Fruit fly (Drosophila melanogaster) whole organism, embryonic: ENCODE data around the gene Gr61a.

ENCODE experiments used
- CG10209 ChIP-seq: fragments of 200-800 bp; sonication (Bioruptor generic); optimal IDR thresholded peaks from 3 replicates; lab custom pipeline; 2017; ENCODE audit warnings: missing biosample characterization, mild to moderate bottlenecking, missing genetic modification characterization, missing genetic modification reagents
- CG10565 ChIP-seq: fragments of 200-800 bp; sonication (Bioruptor generic); optimal IDR thresholded peaks from 3 replicates; lab custom pipeline; 2016; ENCODE audit warnings: missing biosample characterization, mild to moderate bottlenecking, missing genetic modification characterization
- CG11695 ChIP-seq: fragments of 200-800 bp; sonication (Bioruptor generic); IDR thresholded peaks from 3 replicates; pipeline ENCODE4 v1.3.6; 2022; ENCODE audit warnings: missing biosample characterization, missing genetic modification characterization
- CG11723 ChIP-seq: fragments of 200-800 bp; sonication (Bioruptor generic); optimal IDR thresholded peaks from 2 replicates; lab custom pipeline; 2017; ENCODE audit warnings: missing biosample characterization, mild to moderate bottlenecking, missing genetic modification characterization
- CG12071 ChIP-seq: fragments of 200-800 bp; sonication (Bioruptor generic); optimal IDR thresholded peaks from 3 replicates; lab custom pipeline; 2018; ENCODE audit warnings: missing biosample characterization, mild to moderate bottlenecking, missing genetic modification characterization
- CG15696 ChIP-seq: fragments of 200-800 bp; sonication (Bioruptor generic); optimal IDR thresholded peaks from 2 replicates; lab custom pipeline; 2019; ENCODE audit warnings: missing biosample characterization, mild to moderate bottlenecking, missing genetic modification characterization, moderate library complexity
- CG17186 ChIP-seq: fragments of 200-800 bp; sonication (Bioruptor generic); optimal IDR thresholded peaks from 3 replicates; lab custom pipeline; 2017; ENCODE audit warnings: missing biosample characterization, missing genetic modification reagents, missing genetic modification characterization
- CG17568 ChIP-seq: fragments of 200-800 bp; sonication (Bioruptor generic); optimal IDR thresholded peaks from 2 replicates; lab custom pipeline; 2018; ENCODE audit warnings: missing biosample characterization, mild to moderate bottlenecking, missing genetic modification characterization, moderate library complexity
- CG18476 ChIP-seq: fragments of 200-800 bp; sonication (Bioruptor generic); optimal IDR thresholded peaks from 2 replicates; lab custom pipeline; 2016; ENCODE audit warnings: missing biosample characterization, mild to moderate bottlenecking, missing genetic modification characterization
- CG31224 ChIP-seq: fragments of 200-800 bp; sonication (Bioruptor generic); IDR thresholded peaks from 2 replicates; pipeline ENCODE4 v1.3.6; 2022; ENCODE audit warnings: missing biosample characterization, missing genetic modification characterization
- CG31365 ChIP-seq: fragments of 200-800 bp; sonication (Bioruptor generic); optimal IDR thresholded peaks from 2 replicates; lab custom pipeline; 2018; ENCODE audit warnings: missing biosample characterization, mild to moderate bottlenecking, missing genetic modification characterization
- CG32767 ChIP-seq: fragments of 200-800 bp; sonication (Bioruptor generic); IDR thresholded peaks from 2 replicates; pipeline ENCODE4 v1.3.6; 2022; ENCODE audit warnings: missing biosample characterization, missing genetic modification characterization
- CG3281 ChIP-seq: fragments of 200-800 bp; sonication (Bioruptor generic); optimal IDR thresholded peaks from 3 replicates; lab custom pipeline; 2017; ENCODE audit warnings: missing biosample characterization, mild to moderate bottlenecking, missing genetic modification characterization
- CG3995 ChIP-seq: fragments of 200-800 bp; sonication (Bioruptor generic); optimal IDR thresholded peaks from 3 replicates; lab custom pipeline; 2016; ENCODE audit warnings: missing biosample characterization, missing genetic modification characterization
- CG4707 ChIP-seq: fragments of 200-800 bp; sonication (Bioruptor generic); optimal IDR thresholded peaks from 2 replicates; lab custom pipeline; 2018; ENCODE audit warnings: missing biosample characterization, mild to moderate bottlenecking, missing genetic modification characterization, moderate library complexity
- CG6254 ChIP-seq: fragments of 200-800 bp; sonication (Bioruptor generic); optimal IDR thresholded peaks from 3 replicates; lab custom pipeline; 2017; ENCODE audit warnings: mild to moderate bottlenecking, missing biosample characterization, missing genetic modification reagents, missing genetic modification characterization
- CG6654 ChIP-seq: fragments of 200-800 bp; sonication (Bioruptor generic); optimal IDR thresholded peaks from 2 replicates; lab custom pipeline; 2017; ENCODE audit warnings: missing biosample characterization, mild to moderate bottlenecking, missing genetic modification characterization
- CG6791 ChIP-seq: fragments of 200-800 bp; sonication (Bioruptor generic); IDR thresholded peaks from 3 replicates; pipeline ENCODE4 v1.3.6; 2022; ENCODE audit warnings: missing biosample characterization, missing genetic modification characterization; ENCODE audit not compliant: partially characterized antibody
- CG6813 ChIP-seq: fragments of 200-800 bp; sonication (Bioruptor generic); optimal IDR thresholded peaks from 2 replicates; lab custom pipeline; 2017; ENCODE audit warnings: missing biosample characterization, missing genetic modification characterization, mild to moderate bottlenecking, moderate library complexity, missing genetic modification reagents
- CG7745 ChIP-seq: fragments of 200-800 bp; sonication (Bioruptor generic); optimal IDR thresholded peaks from 2 replicates; lab custom pipeline; 2018; ENCODE audit warnings: missing biosample characterization, mild to moderate bottlenecking, missing genetic modification characterization, moderate library complexity
- CG8290 ChIP-seq, 3 experiments: fragments of 200-800 bp; sonication (Bioruptor generic); optimal IDR thresholded peaks; 2 replicates each; lab custom pipeline; 2016 to 2019; ENCODE audit warnings: missing biosample characterization in 3 of 3, missing genetic modification characterization in 3 of 3, mild to moderate bottlenecking in 2 of 3, moderate library complexity in 1 of 3
- Dll ChIP-seq: fragments of 200-800 bp; sonication (Bioruptor generic); IDR thresholded peaks from 4 replicates; pipeline ENCODE4 v1.3.6; 2022; ENCODE audit warnings: missing biosample characterization, missing genetic modification characterization; ENCODE audit not compliant: partially characterized antibody
- Eip74EF ChIP-seq, 2 experiments: fragments of 200-800 bp in 1 of 2; fragments of >200 bp in 1 of 2; sonication (Bioruptor generic) in 1 of 2; optimal IDR thresholded peaks; 2 replicates each; lab custom pipeline; 2017 to 2019; ENCODE audit warnings: missing biosample characterization in 2 of 2, missing genetic modification characterization in 2 of 2, mild to moderate bottlenecking in 1 of 2, moderate library complexity in 1 of 2
- H15 ChIP-seq: fragments of 200-800 bp; sonication (Bioruptor generic); IDR thresholded peaks from 3 replicates; pipeline ENCODE4 v1.3.6; 2022; ENCODE audit warnings: missing biosample characterization, missing genetic modification characterization
- Hr39 ChIP-seq: fragments of >200 bp; optimal IDR thresholded peaks from 2 replicates; lab custom pipeline; 2017
- Hsf ChIP-seq: fragments of 200-800 bp; sonication (Bioruptor generic); optimal IDR thresholded peaks from 3 replicates; lab custom pipeline; 2016; ENCODE audit warnings: missing biosample characterization, missing genetic modification characterization
- Lhr ChIP-seq: fragments of 200-800 bp; sonication (Bioruptor generic); optimal IDR thresholded peaks from 3 replicates; lab custom pipeline; 2017; ENCODE audit warnings: mild to moderate bottlenecking, missing biosample characterization, missing genetic modification reagents, missing genetic modification characterization
- Mes4 ChIP-seq: fragments of 200-800 bp; sonication (Bioruptor generic); optimal IDR thresholded peaks from 2 replicates; lab custom pipeline; 2016; ENCODE audit warnings: missing biosample characterization, missing genetic modification characterization
- Mrtf ChIP-seq: fragments of 200-800 bp; sonication (Bioruptor generic); IDR thresholded peaks from 3 replicates; pipeline ENCODE4 v1.3.6; 2022; ENCODE audit warnings: missing biosample characterization, missing genetic modification characterization
- Ptx1 ChIP-seq: fragments of 200-800 bp; sonication (Bioruptor generic); IDR thresholded peaks from 2 replicates; pipeline ENCODE4 v1.3.6; 2022; ENCODE audit warnings: missing biosample characterization, missing genetic modification characterization
- Sox100B ChIP-seq: fragments of 200-800 bp; sonication (Bioruptor generic); optimal IDR thresholded peaks from 3 replicates; lab custom pipeline; 2018; ENCODE audit warnings: missing biosample characterization, mild to moderate bottlenecking, missing genetic modification characterization
- Trl ChIP-seq, 3 experiments: fragments of >200 bp in 2 of 3; fragments of 200-800 bp in 1 of 3; sonication (Bioruptor generic) in 1 of 3; optimal IDR thresholded peaks; 2 replicates in 1 of 3; 3 replicates in 2 of 3; lab custom pipeline; 2016 to 2017; ENCODE audit warnings: missing biosample characterization in 1 of 3, missing genetic modification characterization in 1 of 3
- amos ChIP-seq: fragments of 200-800 bp; sonication (Bioruptor generic); IDR thresholded peaks from 2 replicates; pipeline ENCODE4 v1.3.6; 2022; ENCODE audit warnings: missing biosample characterization, missing genetic modification characterization; ENCODE audit not compliant: partially characterized antibody
- bab2 ChIP-seq: fragments of 200-800 bp; sonication (Bioruptor generic); optimal IDR thresholded peaks from 2 replicates; lab custom pipeline; 2016; ENCODE audit warnings: missing biosample characterization, missing genetic modification characterization
- ems ChIP-seq: fragments of 200-800 bp; sonication (Bioruptor generic); optimal IDR thresholded peaks from 3 replicates; lab custom pipeline; 2016; ENCODE audit warnings: missing biosample characterization, missing genetic modification characterization
- eve ChIP-seq, 2 experiments: fragments of >200 bp; optimal IDR thresholded peaks; 2 replicates each; lab custom pipeline; 2017; ENCODE audit warnings: missing biosample characterization in 2 of 2, missing genetic modification characterization in 2 of 2
- fu2 ChIP-seq: fragments of 200-800 bp; sonication (Bioruptor generic); optimal IDR thresholded peaks from 2 replicates; lab custom pipeline; 2016; ENCODE audit warnings: missing biosample characterization, missing genetic modification characterization
- gfzf ChIP-seq: fragments of 200-800 bp; sonication (Bioruptor generic); optimal IDR thresholded peaks from 2 replicates; lab custom pipeline; 2016; ENCODE audit warnings: missing biosample characterization, mild to moderate bottlenecking, missing genetic modification characterization, moderate library complexity
- gsb ChIP-seq: fragments of 200-800 bp; sonication (Bioruptor generic); IDR thresholded peaks from 2 replicates; pipeline ENCODE4 v1.3.6; 2022; ENCODE audit warnings: missing biosample characterization, missing genetic modification characterization
- hbn ChIP-seq: fragments of 200-800 bp; sonication (Bioruptor generic); IDR thresholded peaks from 2 replicates; pipeline ENCODE4 v1.3.6; 2022; ENCODE audit warnings: missing biosample characterization, missing genetic modification characterization; ENCODE audit not compliant: partially characterized antibody
- ind ChIP-seq: fragments of 200-800 bp; sonication (Bioruptor generic); optimal IDR thresholded peaks from 3 replicates; lab custom pipeline; 2016; ENCODE audit warnings: missing biosample characterization, missing genetic modification characterization
- jumu ChIP-seq: fragments of 200-800 bp; sonication (Bioruptor generic); optimal IDR thresholded peaks from 3 replicates; lab custom pipeline; 2016; ENCODE audit warnings: missing biosample characterization, missing genetic modification characterization
- lmd ChIP-seq: fragments of 200-800 bp; sonication (Bioruptor generic); IDR thresholded peaks from 2 replicates; pipeline ENCODE4 v1.3.6; 2022; ENCODE audit warnings: missing biosample characterization, missing genetic modification characterization
- org-1 ChIP-seq: fragments of 200-800 bp; sonication (Bioruptor generic); optimal IDR thresholded peaks from 2 replicates; lab custom pipeline; 2017; ENCODE audit warnings: missing biosample characterization, missing genetic modification characterization
- tna ChIP-seq: fragments of 200-800 bp; sonication (Bioruptor generic); IDR thresholded peaks from 2 replicates; pipeline ENCODE4 v1.3.6; 2022; ENCODE audit warnings: missing biosample characterization, missing genetic modification characterization; ENCODE audit not compliant: partially characterized antibody
- ttk ChIP-seq: fragments of 200-800 bp; sonication (Bioruptor generic); IDR thresholded peaks from 2 replicates; pipeline ENCODE4 v2.1.2; 2022; ENCODE audit warnings: missing biosample characterization, missing genetic modification characterization
- usp ChIP-seq: fragments of >200 bp; optimal IDR thresholded peaks from 2 replicates; lab custom pipeline; 2017; ENCODE audit warnings: missing biosample characterization, missing genetic modification characterization
- wek ChIP-seq: fragments of 200-800 bp; sonication (Bioruptor generic); optimal IDR thresholded peaks from 3 replicates; lab custom pipeline; 2018; ENCODE audit warnings: missing biosample characterization, mild to moderate bottlenecking, missing genetic modification characterization, moderate library complexity

The Gr61a gene

DNA sequence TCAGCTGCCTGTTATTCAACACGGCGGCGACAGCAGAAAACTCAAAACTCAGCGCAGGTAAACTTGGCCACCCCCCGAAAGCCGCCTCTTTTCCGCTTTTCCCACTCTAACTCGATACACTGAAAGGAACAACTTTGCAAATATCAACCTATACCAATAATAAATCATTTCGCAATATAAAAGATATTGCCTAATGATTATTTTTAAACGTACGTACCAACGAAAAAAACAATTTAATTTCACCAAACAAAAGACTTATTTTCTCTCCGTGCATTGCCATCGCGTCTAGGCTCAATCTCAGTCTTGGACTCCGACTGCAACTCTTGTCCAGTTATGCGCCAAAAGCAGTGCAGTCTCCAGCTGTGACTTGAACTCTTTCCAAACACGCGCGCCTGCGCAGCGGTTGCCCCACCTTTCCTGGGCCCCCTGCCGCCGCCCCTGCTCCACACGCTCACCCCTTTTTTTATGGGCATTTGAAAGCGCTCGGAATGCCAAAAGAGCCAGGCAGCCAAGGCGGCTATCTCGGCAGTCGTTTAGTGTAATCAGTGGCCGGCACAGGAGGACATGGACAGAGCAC lies 35.5 kb upstream of the Gr61a start (continued):
- TF ChIP-seq ttk (peak; percentile 42; the same call in 1 of the 2 replicates), CG7745 (tag; lab: Kevin White, UChicago) (no peak), CG31365 (peak; percentile 9), wek (GFP tag; lab: Kevin White, UChicago) (no peak), usp (GFP tag; lab: Kevin White, UChicago) (no peak), CG17186 (GFP tag; lab: Kevin White, UChicago) (no peak), Hr39 (no peak), CG11695 (GFP tag; lab: Robert Waterston, UW) (0 out of 3 replicates have a peak, but pooled peaks have one; percentile 43), hbn (no peak), fu2 (GFP tag; lab: Kevin White, UChicago) (peak; percentile 11), CG18476 (GFP tag; lab: Kevin White, UChicago) (peak; percentile 4), CG4707 (GFP tag; lab: Kevin White, UChicago) (no peak), gsb (GFP tag; lab: Robert Waterston, UW) (no peak), CG6813 (GFP tag; lab: Kevin White, UChicago) (peak; percentile 22), CG12071 (GFP tag; lab: Kevin White, UChicago) (peak; percentile 32), eve (GFP tag; optimal IDR thresholded peaks at IDR 0.05; lab: Kevin White, UChicago) (peak in 1 of 2 experiments; percentile 68), Dll (no peak), CG15696 (tag; lab: Kevin White, UChicago) (no peak), Mes4 (peak; percentile 29), jumu (GFP tag; lab: Kevin White, UChicago) (peak; percentile 39), CG6791 (GFP tag; lab: Robert Waterston, UW) (no peak), Trl (optimal IDR thresholded peaks at IDR 0.05; lab: Kevin White, UChicago) (no peak), Trl (GFP tag; optimal IDR thresholded peaks at IDR 0.05; lab: Kevin White, UChicago) (peak; percentile 63), CG10565 (no peak), CG17568 (peak; percentile 8), CG11723 (GFP tag; lab: Kevin White, UChicago) (no peak), bab2 (GFP tag; lab: Kevin White, UChicago) (peak; percentile 69), org-1 (GFP tag; lab: Kevin White, UChicago) (peak; percentile 57), Ptx1 (peak; percentile 61), tna (GFP tag; lab: Robert Waterston, UW) (no peak), ems (GFP tag; lab: Kevin White, UChicago) (peak; percentile 65), CG32767 (GFP tag; lab: Robert Waterston, UW) (no peak), CG3281 (GFP tag; lab: Kevin White, UChicago) (peak; percentile 51), Eip74EF (GFP tag; optimal IDR thresholded peaks at IDR 0.05; lab: Kevin White, UChicago) (peak in 1 of 2 experiments; percentile 63), amos (GFP tag; lab: Robert Waterston, UW) (no peak), CG3995 (no peak), CG8290 (GFP tag; optimal IDR thresholded peaks at IDR 0.05; lab: Kevin White, UChicago) (peak; percentile 13), CG8290 (tag; optimal IDR thresholded peaks at IDR 0.05; lab: Kevin White, UChicago) (no peak), H15 (GFP tag; lab: Robert Waterston, UW) (peak; percentile 51; the same call in 1 of the 3 replicates), gfzf (no peak), Mrtf (GFP tag; lab: Robert Waterston, UW) (no peak; the same call in 2 of the 3 replicates), Hsf (GFP tag; lab: Kevin White, UChicago) (peak; percentile 26), ind (GFP tag; lab: Kevin White, UChicago) (peak; percentile 58), CG10209 (peak; percentile 22), lmd (GFP tag; lab: Robert Waterston, UW) (peak; percentile 69), CG31224 (GFP tag; lab: Robert Waterston, UW) (no peak), Lhr (GFP tag; lab: Kevin White, UChicago) (no peak), Sox100B (GFP tag; lab: Kevin White, UChicago) (peak; percentile 65), CG6654 (peak; percentile 8), CG6254 (GFP tag; lab: Kevin White, UChicago) (peak; percentile 17)
